Worm (Caenorhabditis elegans) whole organism, young adult: ENCODE results near the gene F08F8.6.

Experiments used
- F57A8.1 ChIP-seq: fragments of 200-800 bp; sonication (Bioruptor generic); optimal IDR thresholded peaks from 2 replicates; lab custom pipeline; 2018; ENCODE audit warnings: mild to moderate bottlenecking, missing genetic modification characterization, moderate library complexity, missing compliant biosample characterization
- Y67H2A.10 ChIP-seq: fragments of 200-800 bp; sonication (Bioruptor generic); conservative IDR thresholded peaks from 2 replicates; pipeline ENCODE4 v1.3.6; 2022; ENCODE audit warnings: missing genetic modification reagents, missing genetic modification characterization, missing compliant biosample characterization

DNA sequence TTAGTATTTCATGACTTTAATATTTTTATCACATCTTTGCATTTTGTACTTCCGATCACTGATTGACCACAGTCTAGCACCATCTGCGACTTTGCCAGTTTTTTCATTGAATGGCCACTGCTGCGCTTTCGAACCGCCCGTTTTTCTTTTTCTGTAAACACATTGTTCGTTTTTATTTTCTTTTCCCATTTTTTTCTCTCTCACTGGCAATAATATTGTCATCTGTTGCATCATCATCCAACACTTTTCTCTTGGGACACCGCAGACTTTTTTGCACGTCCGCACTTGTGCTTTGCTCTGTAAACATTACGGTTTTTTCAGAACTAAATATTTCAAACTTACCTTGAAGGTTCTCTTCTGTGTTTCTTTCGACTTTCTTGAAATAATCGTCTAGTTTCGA lies 15.1 kb downstream of the F08F8.6 start:
- TF ChIP-seq Y67H2A.10, result no peak
- TF ChIP-seq F57A8.1 (GFP tag; lab: Kevin White, UChicago), result no peak
